Worm (Caenorhabditis elegans) whole organism, L2 larva: ENCODE data around the gene dhhc-9.

Source experiments
- ama-1 ChIP-seq: fragments of 150-350 bp; optimal IDR thresholded peaks from 2 replicates; lab custom pipeline; 2018; ENCODE audit warnings: inconsistent platforms
- egl-27 ChIP-seq: sonication (generic microtip); optimal IDR thresholded peaks from 3 replicates; lab custom pipeline; 2017; ENCODE audit warnings: missing biosample characterization, missing genetic modification reagents, missing genetic modification characterization
- lin-13 ChIP-seq: fragments of 150-350 bp; optimal IDR thresholded peaks from 2 replicates; lab custom pipeline; 2014; ENCODE audit warnings: missing biosample characterization, missing genetic modification reagents, missing genetic modification characterization
- lin-39 ChIP-seq: fragments of 150-350 bp; optimal IDR thresholded peaks from 2 replicates; lab custom pipeline; 2014; ENCODE audit warnings: missing biosample characterization, missing genetic modification reagents, missing genetic modification characterization
- mab-5 ChIP-seq: fragments of 150-350 bp; optimal IDR thresholded peaks from 2 replicates; lab custom pipeline; 2014; ENCODE audit warnings: missing biosample characterization, missing genetic modification characterization
- mdl-1 ChIP-seq, 2 experiments: fragments of 150-350 bp in 1 of 2; sonication (generic microtip) in 1 of 2; optimal IDR thresholded peaks; 2 replicates each; lab custom pipeline; 2017; ENCODE audit warnings: missing biosample characterization in 2 of 2, missing genetic modification characterization in 2 of 2
- nhr-10 ChIP-seq: sonication (generic microtip); optimal IDR thresholded peaks from 2 replicates; lab custom pipeline; 2017; ENCODE audit warnings: missing biosample characterization, missing genetic modification characterization
- nhr-11 ChIP-seq: fragments of 150-350 bp; optimal IDR thresholded peaks from 2 replicates; lab custom pipeline; 2014; ENCODE audit warnings: missing biosample characterization, missing genetic modification characterization
- nhr-12 ChIP-seq: fragments of 150-350 bp; optimal IDR thresholded peaks from 2 replicates; lab custom pipeline; 2014; ENCODE audit warnings: missing biosample characterization, missing genetic modification characterization
- sma-3 ChIP-seq: sonication (generic microtip); optimal IDR thresholded peaks from 2 replicates; lab custom pipeline; 2016; ENCODE audit warnings: missing genetic modification reagents, missing genetic modification characterization, missing compliant biosample characterization
- ztf-11 ChIP-seq: sonication (generic microtip); optimal IDR thresholded peaks from 2 replicates; lab custom pipeline; 2017; ENCODE audit warnings: missing biosample characterization, missing genetic modification characterization
- ztf-4 ChIP-seq: fragments of 150-350 bp; optimal IDR thresholded peaks from 2 replicates; lab custom pipeline; 2014; ENCODE audit warnings: missing biosample characterization, missing genetic modification characterization

ce11 chrX:2380818-2381217, 21.0 kb downstream of the dhhc-9 start:
- TF ChIP-seq egl-27 (tag; lab: Kevin White, UChicago) (no peak), mdl-1 (tag; optimal IDR thresholded peaks at IDR 0.05; lab: Kevin White, UChicago) (no peak), ama-1 (lab: Kevin White, UChicago) (no peak), sma-3 (GFP tag; lab: Kevin White, UChicago) (no peak), nhr-11 (tag; lab: Kevin White, UChicago) (no peak), nhr-10 (tag; lab: Kevin White, UChicago) (no peak), ztf-4 (tag; lab: Kevin White, UChicago) (no peak), lin-13 (GFP tag; lab: Kevin White, UChicago) (no peak), ztf-11 (no peak), nhr-12 (tag; lab: Kevin White, UChicago) (no peak), mab-5 (tag; lab: Kevin White, UChicago) (no peak), lin-39 (tag; lab: Kevin White, UChicago) (no peak)
